Fruit fly (Drosophila melanogaster): Measurements from ENCODE around the gene CG32264.

Gene CG32264

DNA sequence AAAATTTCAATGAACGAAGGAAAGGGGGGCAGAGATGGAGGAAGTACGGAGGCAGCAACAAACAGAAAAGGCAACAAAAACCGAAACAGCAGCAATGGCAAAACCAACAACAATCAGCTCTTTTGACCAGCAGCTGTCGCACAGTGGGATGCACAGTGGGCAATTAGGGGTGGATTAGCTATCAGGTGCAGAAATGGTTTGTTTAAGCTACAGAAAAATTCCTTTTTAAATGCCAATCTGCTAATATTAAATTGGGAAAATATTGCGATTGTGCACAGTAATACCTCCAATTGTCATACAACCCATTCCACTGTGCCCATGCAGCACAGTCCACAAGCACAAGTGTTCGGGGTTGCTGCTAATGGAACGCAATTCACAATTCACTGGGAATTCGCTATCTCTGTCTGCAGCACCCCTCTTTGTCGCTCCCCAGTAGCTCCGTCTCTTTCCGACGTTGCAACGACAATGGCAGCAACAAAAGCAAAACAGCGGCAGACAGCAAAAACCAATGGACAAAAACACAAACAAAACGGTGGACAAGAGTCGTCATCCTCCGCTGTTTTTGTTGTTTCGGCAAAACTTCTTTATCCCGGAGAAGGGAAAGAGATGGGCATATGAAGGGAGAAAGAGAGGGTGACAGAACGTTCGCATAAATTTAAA lies 21.1 kb downstream of the CG32264 start (continued):
- TF ChIP-seq ftz-f1 (GFP tag; optimal IDR thresholded peaks at IDR 0.05): no peak
- TF ChIP-seq gro (GFP tag; optimal IDR thresholded peaks at IDR 0.05): peak; percentile 63
- peak; percentile 88 for TF ChIP-seq CG3838 (GFP tag; optimal IDR thresholded peaks at IDR 0.05)
- TF ChIP-seq trh (GFP tag; optimal IDR thresholded peaks at IDR 0.05): peak; percentile 89
- peak; percentile 64 for TF ChIP-seq CG3281 (GFP tag; optimal IDR thresholded peaks at IDR 0.05)
- peak; percentile 96 for TF ChIP-seq unpg (GFP tag; optimal IDR thresholded peaks at IDR 0.05)
- peak; percentile 93 for TF ChIP-seq CG12942 (GFP tag; optimal IDR thresholded peaks at IDR 0.05)
- peak; percentile 96 for TF ChIP-seq E2f1 (GFP tag; IDR thresholded peaks at IDR 0.05)
- peak; percentile 93 for TF ChIP-seq CG16815 (GFP tag; optimal IDR thresholded peaks at IDR 0.05)
- TF ChIP-seq tio (GFP tag; optimal IDR thresholded peaks at IDR 0.05): peak; percentile 93
- TF ChIP-seq pfk (GFP tag; optimal IDR thresholded peaks at IDR 0.05): no peak
- TF ChIP-seq nom (GFP tag; optimal IDR thresholded peaks at IDR 0.05): peak; percentile 80
- TF ChIP-seq bbx (GFP tag; IDR thresholded peaks at IDR 0.05; ENCODE audit: partially characterized antibody): 0 out of 2 replicates have a peak, but pooled peaks have one; percentile 35
- peak; percentile 90 for TF ChIP-seq danr (GFP tag; IDR thresholded peaks at IDR 0.05)
- peak; percentile 75 for TF ChIP-seq CG18011 (GFP tag; optimal IDR thresholded peaks at IDR 0.05)
- peak; percentile 96 to 97 for TF ChIP-seq bsh (GFP tag; optimal IDR thresholded peaks at IDR 0.05)
- TF ChIP-seq en (GFP tag; optimal IDR thresholded peaks at IDR 0.05): peak; percentile 93
- peak; percentile 90 for TF ChIP-seq CG18262 (tag; optimal IDR thresholded peaks at IDR 0.05)
- peak; percentile 92 for TF ChIP-seq CG1529 (GFP tag; optimal IDR thresholded peaks at IDR 0.05)
- peak; percentile 94 for TF ChIP-seq row (GFP tag; IDR thresholded peaks at IDR 0.05)
- TF ChIP-seq Hsf (GFP tag; optimal IDR thresholded peaks at IDR 0.05): peak; percentile 95
- peak; percentile 63 for TF ChIP-seq Adf1 (GFP tag; IDR thresholded peaks at IDR 0.05)
- peak; percentile 81 for TF ChIP-seq caup (GFP tag; optimal IDR thresholded peaks at IDR 0.05; ENCODE audit: severe bottlenecking)
- peak; percentile 97 for TF ChIP-seq CG32772 (GFP tag; IDR thresholded peaks at IDR 0.05)
- peak; percentile 94 for TF ChIP-seq CG32767 (GFP tag; IDR thresholded peaks at IDR 0.05)
- peak; percentile 96 for TF ChIP-seq CG4404 (GFP tag; IDR thresholded peaks at IDR 0.05)
- TF ChIP-seq tll (GFP tag; optimal IDR thresholded peaks at IDR 0.05): peak in 1 of 2 experiments; percentile 58
- peak; percentile 82 for TF ChIP-seq kay (GFP tag; optimal IDR thresholded peaks at IDR 0.05)
- TF ChIP-seq CG9817 (tag; optimal IDR thresholded peaks at IDR 0.05): peak; percentile 82
- peak; percentile 38; the same call in 1 of the 3 replicates for TF ChIP-seq CG16813 (GFP tag; IDR thresholded peaks at IDR 0.05; ENCODE audit: partially characterized antibody)
- TF ChIP-seq CG1792 (GFP tag; optimal IDR thresholded peaks at IDR 0.05): peak; percentile 87
- no peak for TF ChIP-seq HLHmδ (GFP tag; optimal IDR thresholded peaks at IDR 0.05)
- peak; percentile 49 for TF ChIP-seq CG33557 (GFP tag; optimal IDR thresholded peaks at IDR 0.05)
- peak; percentile 86 for TF ChIP-seq Dip3 (GFP tag; optimal IDR thresholded peaks at IDR 0.05)
- peak; percentile 58 for TF ChIP-seq CG7987 (GFP tag; optimal IDR thresholded peaks at IDR 0.05)
- TF ChIP-seq CG2120 (GFP tag; optimal IDR thresholded peaks at IDR 0.05): peak; percentile 91
- peak; percentile 89 for TF ChIP-seq C15 (GFP tag; IDR thresholded peaks at IDR 0.05)
- TF ChIP-seq sd (tag; optimal IDR thresholded peaks at IDR 0.05): peak; percentile 78
- peak; percentile 39; the same call in 1 of the 2 replicates for TF ChIP-seq sna (GFP tag; IDR thresholded peaks at IDR 0.05; ENCODE audit: partially characterized antibody)
- TF ChIP-seq corto (GFP tag; optimal IDR thresholded peaks at IDR 0.05): peak; percentile 97
- peak; percentile 82 for TF ChIP-seq eyg (GFP tag; optimal IDR thresholded peaks at IDR 0.05)
- peak; percentile 87 for TF ChIP-seq zen (tag; optimal IDR thresholded peaks at IDR 0.05)
- TF ChIP-seq ato (GFP tag; IDR thresholded peaks at IDR 0.05; ENCODE audit: partially characterized antibody): no peak
- TF ChIP-seq Blimp-1 (GFP tag; optimal IDR thresholded peaks at IDR 0.05): peak; percentile 87
- peak; percentile 92 for TF ChIP-seq NC2α (GFP tag; optimal IDR thresholded peaks at IDR 0.05)
- TF ChIP-seq CG12769 (tag; optimal IDR thresholded peaks at IDR 0.05): peak; percentile 97
- TF ChIP-seq Dfd (GFP tag; optimal IDR thresholded peaks at IDR 0.05): no peak
- peak; percentile 95 for TF ChIP-seq oc (tag; optimal IDR thresholded peaks at IDR 0.05)
